Fruit fly (Drosophila melanogaster): ENCODE results near the gene CG11122.

Gene CG11122

DNA sequence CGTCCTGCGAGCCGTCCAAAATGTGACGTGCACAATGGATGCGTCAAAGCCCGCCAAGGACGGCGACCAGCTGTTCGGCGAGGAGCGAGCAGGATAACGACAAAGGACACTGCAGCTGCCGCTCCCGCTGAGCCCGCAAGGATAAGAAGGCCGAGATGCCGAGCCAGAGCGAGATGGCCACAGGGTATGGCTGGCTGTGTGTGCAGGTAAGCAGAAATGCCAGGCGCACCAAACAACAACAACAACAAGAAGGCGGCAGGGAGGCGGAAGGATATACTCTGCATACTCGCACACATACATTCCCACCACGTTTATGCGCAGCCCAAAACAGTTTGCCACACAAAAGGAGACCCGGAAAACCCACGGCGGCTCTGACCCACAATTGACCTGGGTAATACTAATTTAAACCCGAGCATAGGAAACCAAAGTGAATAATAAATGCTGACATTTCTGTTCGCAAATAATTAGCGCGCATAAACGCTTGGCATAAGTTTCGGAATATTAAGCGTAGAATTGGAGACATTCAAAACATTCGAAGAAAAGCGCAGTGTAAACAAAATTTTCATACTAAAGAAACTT, 22.2 kb upstream of the CG11122 start (continued):
- TF ChIP-seq CG4360 (GFP tag; IDR thresholded peaks at IDR 0.05) = peak; percentile 94
- TF ChIP-seq CG1832 (GFP tag; optimal IDR thresholded peaks at IDR 0.05) = peak; percentile 41
- TF ChIP-seq CG11456 (GFP tag; IDR thresholded peaks at IDR 0.05) = 0 out of 3 replicates have a peak, but pooled peaks have one; percentile 37
- TF ChIP-seq YL-1 (GFP tag; optimal IDR thresholded peaks at IDR 0.05) = no peak
- TF ChIP-seq CG9932 (GFP tag; IDR thresholded peaks at IDR 0.05) = 0 out of 2 replicates have a peak, but pooled peaks have one; percentile 20
- TF ChIP-seq E2f2 (GFP tag; IDR thresholded peaks at IDR 0.05) = 0 out of 2 replicates have a peak, but pooled peaks have one; percentile 10
- peak; percentile 51 for TF ChIP-seq CG8765 (GFP tag; IDR thresholded peaks at IDR 0.05)
- no peak for TF ChIP-seq D19B (GFP tag; optimal IDR thresholded peaks at IDR 0.05)
- peak; percentile 24 for TF ChIP-seq twi (tag; optimal IDR thresholded peaks at IDR 0.05)
- peak; percentile 1 for TF ChIP-seq gcm (GFP tag; optimal IDR thresholded peaks at IDR 0.05)
- TF ChIP-seq chif (GFP tag; optimal IDR thresholded peaks at IDR 0.05) = peak in 1 of 2 experiments; percentile 8
- TF ChIP-seq CG17829 (tag; optimal IDR thresholded peaks at IDR 0.05) = peak; percentile 29
- TF ChIP-seq pros (GFP tag; optimal IDR thresholded peaks at IDR 0.05) = peak; percentile 71
- TF ChIP-seq CG7357 (GFP tag; IDR thresholded peaks at IDR 0.05) = no peak
- 0 out of 3 replicates have a peak, but pooled peaks have one; percentile 26 for TF ChIP-seq CG3726 (GFP tag; IDR thresholded peaks at IDR 0.05)
- TF ChIP-seq sens (GFP tag) = peak; percentile 87
- no peak for TF ChIP-seq pan (optimal IDR thresholded peaks at IDR 0.05)
- peak in 1 of 2 experiments; percentile 61 for TF ChIP-seq pan (GFP tag; optimal IDR thresholded peaks at IDR 0.05 in 1 of 2, IDR thresholded peaks at IDR 0.05 in 1 of 2)
- TF ChIP-seq sens-2 (GFP tag; IDR thresholded peaks at IDR 0.05) = peak; percentile 13; the same call in 1 of the 2 replicates
- peak; percentile 13 for TF ChIP-seq fd96Cb (tag; optimal IDR thresholded peaks at IDR 0.05)
- no peak for TF ChIP-seq usp (GFP tag; optimal IDR thresholded peaks at IDR 0.05)
- peak; percentile 22 for TF ChIP-seq CG10267 (tag; optimal IDR thresholded peaks at IDR 0.05)
- peak; percentile 49 for TF ChIP-seq CG9727 (GFP tag; optimal IDR thresholded peaks at IDR 0.05)
- no peak for TF ChIP-seq CG4707 (GFP tag; optimal IDR thresholded peaks at IDR 0.05)
- peak in 1 of 2 experiments; percentile 14 for TF ChIP-seq Pdp1 (GFP tag; optimal IDR thresholded peaks at IDR 0.05)
- TF ChIP-seq ham (GFP tag; IDR thresholded peaks at IDR 0.05) = no peak
- TF ChIP-seq Jarid2 (GFP tag; optimal IDR thresholded peaks at IDR 0.05) = no peak
- peak; percentile 12 for TF ChIP-seq CG10147 (GFP tag; optimal IDR thresholded peaks at IDR 0.05)
- no peak for TF ChIP-seq gfzf (GFP tag; optimal IDR thresholded peaks at IDR 0.05)
- peak; percentile 30 for TF ChIP-seq CG12391 (tag; optimal IDR thresholded peaks at IDR 0.05)
- TF ChIP-seq prd (optimal IDR thresholded peaks at IDR 0.05) = no peak
- peak; percentile 44; the same call in 1 of the 3 replicates for TF ChIP-seq prd (GFP tag; IDR thresholded peaks at IDR 0.05)
- no peak for TF ChIP-seq Nf-YB (GFP tag; optimal IDR thresholded peaks at IDR 0.05)
- TF ChIP-seq Ptx1 (GFP tag; IDR thresholded peaks at IDR 0.05) = 0 out of 2 replicates have a peak, but pooled peaks have one; percentile 11
- no peak for TF ChIP-seq CG10959 (GFP tag; IDR thresholded peaks at IDR 0.05)
- TF ChIP-seq caup (GFP tag; optimal IDR thresholded peaks at IDR 0.05; ENCODE audit: severe bottlenecking) = peak; percentile 6
- no peak for TF ChIP-seq Aef1 (GFP tag; IDR thresholded peaks at IDR 0.05)
- peak; percentile 66; the same call in 1 of the 2 replicates for TF ChIP-seq Xrp1 (GFP tag; IDR thresholded peaks at IDR 0.05)
- no peak for TF ChIP-seq CG14965 (GFP tag; optimal IDR thresholded peaks at IDR 0.05; ENCODE audit: borderline replicate concordance)
- 0 out of 2 replicates have a peak, but pooled peaks have one; percentile 32 for TF ChIP-seq sisA (GFP tag; IDR thresholded peaks at IDR 0.05)
- TF ChIP-seq row (GFP tag; IDR thresholded peaks at IDR 0.05) = peak; percentile 64
- peak; percentile 24; the same call in 1 of the 2 replicates for TF ChIP-seq Atf6 (GFP tag; IDR thresholded peaks at IDR 0.05)
- peak; percentile 3 for TF ChIP-seq CG7786 (GFP tag; optimal IDR thresholded peaks at IDR 0.05)
- TF ChIP-seq CG10366 (GFP tag; IDR thresholded peaks at IDR 0.05) = peak; percentile 36; the same call in 1 of the 2 replicates
- no peak for TF ChIP-seq Optix (GFP tag; IDR thresholded peaks at IDR 0.05)
- peak; percentile 68; the same call in 2 of the 3 replicates for TF ChIP-seq ci (GFP tag; IDR thresholded peaks at IDR 0.05)
- peak; percentile 17 for TF ChIP-seq CG30403 (GFP tag; optimal IDR thresholded peaks at IDR 0.05)
- TF ChIP-seq zen (tag; optimal IDR thresholded peaks at IDR 0.05) = peak; percentile 44
- peak; percentile 6 for TF ChIP-seq NK7.1 (GFP tag; optimal IDR thresholded peaks at IDR 0.05)
- TF ChIP-seq CG14710 (tag; optimal IDR thresholded peaks at IDR 0.05) = peak; percentile 16

Data from whole organism, embryonic.